Worm (Caenorhabditis elegans) whole organism, L1 larva: ENCODE data around the gene scly-1.

Experiments used
- C04F5.9 ChIP-seq: sonication (generic microtip); optimal IDR thresholded peaks from 2 replicates; lab custom pipeline; 2016; ENCODE audit warnings: missing genetic modification characterization, missing compliant biosample characterization
- F16B12.6 ChIP-seq: fragments of 150-350 bp; optimal IDR thresholded peaks from 2 replicates; lab custom pipeline; 2014; ENCODE audit warnings: missing biosample characterization, missing genetic modification characterization
- aha-1 ChIP-seq: fragments of 150-350 bp; optimal IDR thresholded peaks from 2 replicates; lab custom pipeline; 2014; ENCODE audit warnings: missing biosample characterization, missing genetic modification characterization
- ama-1 ChIP-seq: fragments of 150-350 bp; optimal IDR thresholded peaks from 2 replicates; lab custom pipeline; 2014
- blmp-1 ChIP-seq: fragments of 150-350 bp; optimal IDR thresholded peaks from 2 replicates; lab custom pipeline; 2014; ENCODE audit warnings: missing biosample characterization, missing genetic modification characterization
- ceh-8 ChIP-seq: fragments of 200-800 bp; sonication (Bioruptor generic); optimal IDR thresholded peaks from 2 replicates; lab custom pipeline; 2018; ENCODE audit warnings: mild to moderate bottlenecking, missing genetic modification characterization, moderate library complexity, missing compliant biosample characterization
- ceh-88 ChIP-seq: fragments of 200-800 bp; sonication (Bioruptor generic); IDR thresholded peaks from 2 replicates; pipeline ENCODE4 v1.3.6; 2022; ENCODE audit warnings: missing genetic modification characterization, missing compliant biosample characterization
- dsc-1 ChIP-seq: sonication (generic microtip); optimal IDR thresholded peaks from 2 replicates; lab custom pipeline; 2016; ENCODE audit warnings: mild to moderate bottlenecking, missing genetic modification characterization, missing compliant biosample characterization
- efl-1 ChIP-seq, 4 experiments: fragments of 150-350 bp; optimal IDR thresholded peaks in 3 of 4; peaks in 1 of 4; 1 replicate in 1 of 4; 2 replicates in 3 of 4; lab custom pipeline; 2014; ENCODE audit warnings: missing biosample characterization in 2 of 4, missing genetic modification characterization in 2 of 4, missing genetic modification reagents in 2 of 4
- efl-3 ChIP-seq: fragments of 200-800 bp; sonication (Bioruptor generic); optimal IDR thresholded peaks from 2 replicates; lab custom pipeline; 2018; ENCODE audit warnings: mild to moderate bottlenecking, missing genetic modification characterization, missing compliant biosample characterization
- egl-13 ChIP-seq: sonication (generic microtip); optimal IDR thresholded peaks from 2 replicates; lab custom pipeline; 2016; ENCODE audit warnings: missing genotype, missing genetic modification reagents, missing genetic modification characterization, missing compliant biosample characterization
- ets-5 ChIP-seq: fragments of 200-800 bp; sonication (Bioruptor generic); IDR thresholded peaks from 2 replicates; pipeline ENCODE4 v1.3.6; 2022; ENCODE audit warnings: missing genetic modification characterization, missing compliant biosample characterization
- fkh-10 ChIP-seq: sonication (generic microtip); optimal IDR thresholded peaks from 2 replicates; lab custom pipeline; 2017; ENCODE audit warnings: missing biosample characterization, missing genetic modification reagents, missing genetic modification characterization
- hlh-17 ChIP-seq: fragments of 200-800 bp; sonication (Bioruptor generic); optimal IDR thresholded peaks from 2 replicates; lab custom pipeline; 2018; ENCODE audit warnings: missing genetic modification characterization, mild to moderate bottlenecking, missing compliant biosample characterization, moderate library complexity, borderline replicate concordance
- isw-1 ChIP-seq: fragments of 200-800 bp; sonication (Bioruptor generic); IDR thresholded peaks from 2 replicates; pipeline ENCODE4 v1.3.6; 2022; ENCODE audit warnings: missing genetic modification characterization, missing compliant biosample characterization
- lin-13 ChIP-seq: fragments of 150-350 bp; optimal IDR thresholded peaks from 2 replicates; lab custom pipeline; 2014; ENCODE audit warnings: missing biosample characterization, missing genetic modification reagents, missing genetic modification characterization
- lin-14 ChIP-seq: fragments of 200-800 bp; sonication (Bioruptor generic); optimal IDR thresholded peaks from 2 replicates; lab custom pipeline; 2018; ENCODE audit warnings: mild to moderate bottlenecking, missing genetic modification characterization, moderate library complexity, missing compliant biosample characterization
- lin-15B ChIP-seq: fragments of 150-350 bp; sonication (generic microtip); optimal IDR thresholded peaks from 3 replicates; lab custom pipeline; 2014; ENCODE audit warnings: missing biosample characterization, missing genetic modification characterization
- mab-9 ChIP-seq: fragments of 200-800 bp; sonication (Bioruptor generic); IDR thresholded peaks from 2 replicates; pipeline ENCODE4 v1.3.6; 2022; ENCODE audit warnings: missing genetic modification reagents, missing genetic modification characterization, missing compliant biosample characterization
- nhr-12 ChIP-seq: sonication (generic microtip); optimal IDR thresholded peaks from 2 replicates; lab custom pipeline; 2017; ENCODE audit warnings: missing biosample characterization, missing genetic modification characterization
- nhr-20 ChIP-seq: sonication (generic microtip); optimal IDR thresholded peaks from 2 replicates; lab custom pipeline; 2016; ENCODE audit warnings: mild to moderate bottlenecking, missing genetic modification characterization, missing compliant biosample characterization
- nhr-237 ChIP-seq: fragments of 150-350 bp; optimal IDR thresholded peaks from 2 replicates; lab custom pipeline; 2014; ENCODE audit warnings: missing biosample characterization, missing genetic modification characterization
- nhr-28 ChIP-seq: fragments of 150-350 bp; optimal IDR thresholded peaks from 2 replicates; lab custom pipeline; 2014; ENCODE audit warnings: missing biosample characterization, missing genetic modification characterization
- nhr-71 ChIP-seq: sonication (generic microtip); optimal IDR thresholded peaks from 2 replicates; lab custom pipeline; 2016; ENCODE audit warnings: mild to moderate bottlenecking, missing genetic modification characterization, moderate library complexity, missing compliant biosample characterization
- nhr-76 ChIP-seq: sonication (generic microtip); optimal IDR thresholded peaks from 2 replicates; lab custom pipeline; 2017; ENCODE audit warnings: missing biosample characterization, missing genetic modification characterization
- nhr-77 ChIP-seq: fragments of 150-350 bp; optimal IDR thresholded peaks from 2 replicates; lab custom pipeline; 2014; ENCODE audit warnings: missing biosample characterization, missing genetic modification characterization
- nhr-85 ChIP-seq: sonication (generic microtip); peaks from one replicate; lab custom pipeline; 2016; ENCODE audit warnings: missing genetic modification characterization, inconsistent platforms, missing compliant biosample characterization
- pax-3 ChIP-seq: fragments of 200-800 bp; sonication (Bioruptor generic); optimal IDR thresholded peaks from 2 replicates; lab custom pipeline; 2018; ENCODE audit warnings: mild to moderate bottlenecking, missing genetic modification characterization, moderate library complexity, missing compliant biosample characterization
- pqm-1 ChIP-seq: sonication (generic microtip); optimal IDR thresholded peaks from 3 replicates; lab custom pipeline; 2017; ENCODE audit warnings: missing biosample characterization, missing genetic modification characterization
- rnt-1 ChIP-seq: sonication (generic microtip); optimal IDR thresholded peaks from 2 replicates; lab custom pipeline; 2016; ENCODE audit warnings: mild to moderate bottlenecking, missing genetic modification characterization, moderate library complexity, missing compliant biosample characterization
- snpc-4 ChIP-seq: fragments of 150-350 bp; optimal IDR thresholded peaks from 2 replicates; lab custom pipeline; 2014; ENCODE audit warnings: missing biosample characterization, missing genetic modification characterization
- snu-23 ChIP-seq: sonication (generic microtip); optimal IDR thresholded peaks from 2 replicates; lab custom pipeline; 2016; ENCODE audit warnings: missing genetic modification characterization, missing compliant biosample characterization
- sox-4 ChIP-seq: sonication (generic microtip); optimal IDR thresholded peaks from 2 replicates; lab custom pipeline; 2016; ENCODE audit warnings: missing genetic modification characterization, missing compliant biosample characterization
- tbx-2 ChIP-seq: sonication (generic microtip); optimal IDR thresholded peaks from 2 replicates; lab custom pipeline; 2016; ENCODE audit warnings: missing genetic modification characterization, missing compliant biosample characterization
- zag-1 ChIP-seq: fragments of 150-350 bp; optimal IDR thresholded peaks from 2 replicates; lab custom pipeline; 2014; ENCODE audit warnings: missing biosample characterization, missing genetic modification characterization
- zip-4 ChIP-seq: fragments of 200-800 bp; sonication (Bioruptor generic); optimal IDR thresholded peaks from 2 replicates; lab custom pipeline; 2018; ENCODE audit warnings: mild to moderate bottlenecking, missing genetic modification characterization, moderate library complexity, missing compliant biosample characterization
- ztf-4 ChIP-seq: fragments of 150-350 bp; optimal IDR thresholded peaks from 2 replicates; lab custom pipeline; 2014; ENCODE audit warnings: missing biosample characterization, missing genetic modification characterization

The scly-1 gene

DNA sequence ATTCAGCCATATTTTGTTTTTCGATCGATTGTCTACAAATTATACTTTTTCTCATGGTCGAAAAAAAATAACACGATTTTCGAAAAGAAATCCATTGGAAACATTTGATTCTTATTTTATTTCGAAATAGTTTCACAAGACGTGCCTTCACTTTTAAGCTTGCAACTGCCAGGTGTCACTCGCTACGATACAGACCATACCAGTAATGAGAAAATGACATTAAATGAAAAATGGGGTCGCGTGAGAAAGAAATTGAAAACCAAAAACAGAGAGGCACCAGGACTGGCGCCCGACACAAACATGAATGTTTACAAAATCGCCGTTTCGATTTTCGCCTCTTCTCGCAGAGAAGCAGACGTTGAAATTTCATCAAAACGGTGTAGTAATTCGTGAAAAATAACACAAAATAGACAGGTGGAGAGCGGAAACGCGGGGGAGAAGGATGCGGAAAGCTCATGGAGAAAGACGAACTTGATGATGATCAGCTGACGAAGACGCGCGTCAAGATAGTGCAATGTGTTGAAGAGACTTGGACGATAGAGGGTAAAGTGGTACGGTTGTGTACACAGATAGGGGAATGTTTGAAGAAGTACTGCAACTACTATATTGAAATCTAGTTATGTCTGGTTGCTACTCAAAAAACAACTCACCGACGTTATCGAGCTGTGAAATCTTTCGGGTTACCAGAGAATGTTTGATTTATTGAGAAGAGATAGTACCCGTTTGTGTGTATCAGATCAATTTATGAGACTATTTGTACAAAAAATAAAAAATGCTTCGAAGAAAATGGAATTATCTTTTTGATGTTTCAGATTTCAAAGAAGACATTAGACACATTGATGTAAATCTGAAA is 44.6 kb downstream of the scly-1 start (continued):
- no peak for TF ChIP-seq rnt-1
- TF ChIP-seq nhr-28 (tag; lab: Kevin White, UChicago) = no peak
- TF ChIP-seq nhr-76 (tag; lab: Kevin White, UChicago) = no peak
- TF ChIP-seq pqm-1 (tag; lab: Kevin White, UChicago) = no peak
- TF ChIP-seq F16B12.6 (tag; lab: Kevin White, UChicago) = no peak
- no peak for TF ChIP-seq efl-3
- TF ChIP-seq lin-15B (tag; lab: Kevin White, UChicago) = no peak
- TF ChIP-seq ama-1 (lab: Kevin White, UChicago) = no peak
- no peak for TF ChIP-seq mab-9 (GFP tag; lab: Robert Waterston, UW)
- no peak for TF ChIP-seq nhr-237
- TF ChIP-seq ceh-88 (GFP tag; lab: Robert Waterston, UW) = no peak
- peak; percentile 78 for TF ChIP-seq blmp-1 (tag; lab: Kevin White, UChicago)
- no peak for TF ChIP-seq zip-4 (GFP tag; lab: Kevin White, UChicago)
- TF ChIP-seq tbx-2 = no peak
- TF ChIP-seq nhr-20 = peak; percentile 25
- TF ChIP-seq ets-5 (GFP tag; lab: Robert Waterston, UW) = no peak
- TF ChIP-seq isw-1 (GFP tag; lab: Robert Waterston, UW) = no peak
- peak; percentile 83 for TF ChIP-seq nhr-85 (tag; lab: Kevin White, UChicago)
- TF ChIP-seq aha-1 (tag; lab: Kevin White, UChicago) = no peak
- TF ChIP-seq snu-23 (GFP tag; lab: Kevin White, UChicago) = peak; percentile 6
- TF ChIP-seq lin-14 (GFP tag; lab: Kevin White, UChicago) = peak; percentile 54
- TF ChIP-seq snpc-4 (tag; lab: Kevin White, UChicago) = no peak
- TF ChIP-seq hlh-17 = no peak
- no peak for TF ChIP-seq efl-1 (optimal IDR thresholded peaks at IDR 0.05; lab: Kevin White, UChicago)
- TF ChIP-seq efl-1 (GFP tag; optimal IDR thresholded peaks at IDR 0.05 in 1 of 2; lab: Kevin White, UChicago) = peak in 1 of 2 experiments; percentile 47
- no peak for TF ChIP-seq pax-3 (tag; lab: Kevin White, UChicago)
- no peak for TF ChIP-seq ceh-8 (GFP tag; lab: Kevin White, UChicago)
- peak; percentile 19 for TF ChIP-seq nhr-71 (tag; lab: Kevin White, UChicago)
- TF ChIP-seq C04F5.9 (tag; lab: Kevin White, UChicago) = no peak
- TF ChIP-seq sox-4 = no peak
- no peak for TF ChIP-seq egl-13
- TF ChIP-seq nhr-77 = no peak
- TF ChIP-seq zag-1 (tag; lab: Kevin White, UChicago) = no peak

DNA sequence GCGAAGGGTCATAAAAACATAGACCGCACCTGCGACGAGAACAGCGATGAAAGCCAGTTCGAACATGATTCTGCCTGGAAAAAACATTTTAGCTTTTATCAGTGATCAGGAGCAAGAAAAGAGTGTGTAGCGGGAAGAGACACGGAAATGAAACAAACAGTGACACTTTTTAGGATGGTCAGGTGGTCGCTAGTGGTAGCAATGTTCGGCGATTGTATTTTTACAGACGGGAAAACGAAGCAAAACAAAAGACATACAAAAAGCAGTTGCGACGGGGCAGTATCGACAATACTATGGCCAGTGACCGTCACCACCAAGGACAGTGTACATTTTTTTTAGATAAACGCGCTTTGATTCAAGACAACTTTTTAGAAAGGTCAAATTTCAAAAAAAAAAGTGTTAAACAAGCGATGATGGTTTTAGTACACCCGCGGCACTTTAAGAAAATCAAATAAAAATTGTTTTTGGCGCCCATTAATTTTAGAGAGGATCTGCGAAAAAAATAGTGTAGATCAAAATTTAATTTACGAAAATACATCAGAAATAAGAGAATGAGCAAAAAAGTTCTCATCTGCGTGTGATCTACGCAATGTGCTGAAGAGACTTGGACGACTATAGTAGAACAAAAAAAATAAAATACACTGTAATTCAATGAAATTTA is 45.3 kb downstream of the scly-1 start, which contains the start of gene T24H7.9:
Gene T24H7.9, minus strand, starts transcription at position 74 of the 661 bp plus-strand sequence.
- TF ChIP-seq fkh-10 (GFP tag; lab: Kevin White, UChicago) (no peak), egl-13 (no peak), ztf-4 (tag; lab: Kevin White, UChicago) (no peak), ceh-88 (GFP tag; lab: Robert Waterston, UW) (no peak), lin-13 (GFP tag; lab: Kevin White, UChicago) (no peak), dsc-1 (tag; lab: Kevin White, UChicago) (no peak), nhr-76 (tag; lab: Kevin White, UChicago) (no peak)

DNA sequence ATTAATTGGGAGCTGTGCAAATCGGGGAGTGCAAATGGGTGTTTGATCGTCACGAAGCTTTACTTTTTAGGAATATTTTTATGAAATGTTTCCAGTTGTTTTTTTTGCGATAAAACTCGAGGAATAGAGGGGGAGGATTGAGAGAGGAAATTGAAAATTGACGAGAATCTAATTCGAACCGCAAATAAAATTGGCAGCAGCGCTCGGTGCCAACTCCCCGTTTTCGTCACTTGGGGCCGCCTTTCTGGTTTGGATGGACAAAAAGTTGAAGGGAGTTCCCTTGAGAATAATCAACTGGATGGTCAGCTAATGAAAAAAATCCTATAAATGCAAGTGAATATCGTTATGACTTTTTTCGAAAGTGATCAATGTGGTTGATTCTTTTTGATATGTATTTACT is 50.8 kb downstream of the scly-1 start:
- TF ChIP-seq nhr-12 (tag; lab: Kevin White, UChicago) (no peak), lin-14 (GFP tag; lab: Kevin White, UChicago) (peak; percentile 64)
